Worm (Caenorhabditis elegans): ENCODE data around the gene C39H7.4.
A peak's percentile ranks its signal among the peaks of the same experiment; 100 is the strongest.

Gene C39H7.4

ce11 chrIV:5607343-5607742 lies 7.1 kb downstream of the C39H7.4 start:
- TF ChIP-seq hlh-30 (tag; optimal IDR thresholded peaks at IDR 0.05; ENCODE audit: insufficient read depth) (peak; percentile 50), pat-9 (tag; optimal IDR thresholded peaks at IDR 0.05) (no peak), ceh-31 (tag; optimal IDR thresholded peaks at IDR 0.05) (peak; percentile 14), ceh-18 (tag; optimal IDR thresholded peaks at IDR 0.05) (peak; percentile 48), pqm-1 (tag; optimal IDR thresholded peaks at IDR 0.05) (no peak), lin-11 (tag; optimal IDR thresholded peaks at IDR 0.05) (no peak), C08G9.2 (tag; optimal IDR thresholded peaks at IDR 0.05) (no peak)

- TF ChIP-seq pat-9 (tag; optimal IDR thresholded peaks at IDR 0.05) (no peak), hlh-15 (tag; optimal IDR thresholded peaks at IDR 0.05) (no peak), fax-1 (tag; optimal IDR thresholded peaks at IDR 0.05) (no peak), pax-1 (tag; optimal IDR thresholded peaks at IDR 0.05) (no peak), ceh-31 (tag; optimal IDR thresholded peaks at IDR 0.05) (no peak), unc-42 (tag; optimal IDR thresholded peaks at IDR 0.05) (no peak), elt-4 (tag; optimal IDR thresholded peaks at IDR 0.05) (no peak), ahr-1 (tag; optimal IDR thresholded peaks at IDR 0.05) (no peak), sdc-2 (tag; optimal IDR thresholded peaks at IDR 0.05) (no peak), K02D7.2 (tag; optimal IDR thresholded peaks at IDR 0.05) (no peak), ceh-48 (tag; optimal IDR thresholded peaks at IDR 0.05) (no peak), ceh-30 (tag; optimal IDR thresholded peaks at IDR 0.05) (no peak), zip-5 (tag; optimal IDR thresholded peaks at IDR 0.05) (no peak)
Observed at ce11 chrIV:5605225-5605624, 9.2 kb downstream of the C39H7.4 start.

ce11 chrIV:5604465-5604864 lies 9.9 kb downstream of the C39H7.4 start:
- TF ChIP-seq ceh-14 (tag; optimal IDR thresholded peaks at IDR 0.05) (peak; percentile 61), ceh-18 (tag; optimal IDR thresholded peaks at IDR 0.05) (peak; percentile 89), rnt-1 (tag; optimal IDR thresholded peaks at IDR 0.05) (peak; percentile 10), F13H6.1 (tag; optimal IDR thresholded peaks at IDR 0.05) (peak; percentile 75), ceh-31 (tag; optimal IDR thresholded peaks at IDR 0.05) (peak; percentile 8), unc-55 (GFP tag; optimal IDR thresholded peaks at IDR 0.05) (peak; percentile 1), ceh-19 (GFP tag; optimal IDR thresholded peaks at IDR 0.05) (peak; percentile 37), unc-42 (tag; optimal IDR thresholded peaks at IDR 0.05) (peak; percentile 0), elt-2 (tag; optimal IDR thresholded peaks at IDR 0.05) (peak; percentile 40), dve-1 (tag; optimal IDR thresholded peaks at IDR 0.05) (peak; percentile 80), hlh-30 (tag; optimal IDR thresholded peaks at IDR 0.05; ENCODE audit: insufficient read depth) (peak; percentile 81), tbx-7 (tag; optimal IDR thresholded peaks at IDR 0.05) (no peak), elt-4 (tag; optimal IDR thresholded peaks at IDR 0.05) (no peak), ceh-34 (tag; optimal IDR thresholded peaks at IDR 0.05) (peak; percentile 55), ref-2 (tag; optimal IDR thresholded peaks at IDR 0.05) (no peak)

- TF ChIP-seq ceh-34 (tag; optimal IDR thresholded peaks at IDR 0.05) (peak; percentile 24), tbx-2 (tag; optimal IDR thresholded peaks at IDR 0.05) (peak; percentile 1), hlh-6 (tag; optimal IDR thresholded peaks at IDR 0.05) (no peak), dve-1 (tag; optimal IDR thresholded peaks at IDR 0.05) (peak; percentile 26)
Observed at ce11 chrIV:5603321-5603720, 11.1 kb downstream of the C39H7.4 start.

ce11 chrIV:5602415-5602814 lies 12.0 kb downstream of the C39H7.4 start:
- no peak for TF ChIP-seq Y22D7AL.16 (tag; optimal IDR thresholded peaks at IDR 0.05)
- no peak for TF ChIP-seq pros-1 (tag; optimal IDR thresholded peaks at IDR 0.05)
- no peak for TF ChIP-seq dmd-4 (tag; optimal IDR thresholded peaks at IDR 0.05; ENCODE audit: borderline replicate concordance)
- TF ChIP-seq ceh-24 (tag; optimal IDR thresholded peaks at IDR 0.05) = no peak
- no peak for TF ChIP-seq ceh-45 (GFP tag; IDR thresholded peaks at IDR 0.05)
- TF ChIP-seq hlh-6 (tag; optimal IDR thresholded peaks at IDR 0.05) = no peak
- no peak for TF ChIP-seq C08G9.2 (tag; optimal IDR thresholded peaks at IDR 0.05)
- no peak for TF ChIP-seq sdc-2 (tag; optimal IDR thresholded peaks at IDR 0.05)
- no peak for TF ChIP-seq sox-4 (tag; optimal IDR thresholded peaks at IDR 0.05)
- TF ChIP-seq ceh-31 (tag; optimal IDR thresholded peaks at IDR 0.05) = no peak
- TF ChIP-seq hlh-8 (tag; optimal IDR thresholded peaks at IDR 0.05) = no peak
- TF ChIP-seq F13H6.1 (tag; optimal IDR thresholded peaks at IDR 0.05) = no peak
- TF ChIP-seq ceh-34 (tag; optimal IDR thresholded peaks at IDR 0.05) = no peak
- TF ChIP-seq che-1 (tag; optimal IDR thresholded peaks at IDR 0.05) = no peak
- TF ChIP-seq ceh-19 (GFP tag; optimal IDR thresholded peaks at IDR 0.05) = no peak
- TF ChIP-seq ceh-30 (tag; optimal IDR thresholded peaks at IDR 0.05) = no peak
- no peak for TF ChIP-seq gmeb-2 (tag; optimal IDR thresholded peaks at IDR 0.05)
